Worm (Caenorhabditis elegans) whole organism, L2 larva: ENCODE measurements around the gene sulp-4.

Experiments
- C34F6.9 ChIP-seq: fragments of 150-350 bp; optimal IDR thresholded peaks from 2 replicates; lab custom pipeline; 2014; ENCODE audit warnings: missing biosample characterization, missing genetic modification characterization
- F13H6.1 ChIP-seq: sonication (generic microtip); optimal IDR thresholded peaks from 2 replicates; lab custom pipeline; 2016; ENCODE audit warnings: missing genetic modification characterization, missing compliant biosample characterization
- ZK546.5 ChIP-seq: sonication (generic microtip); optimal IDR thresholded peaks from 2 replicates; lab custom pipeline; 2017; ENCODE audit warnings: missing biosample characterization, missing genetic modification characterization
- alr-1 ChIP-seq: fragments of 150-350 bp; optimal IDR thresholded peaks from 2 replicates; lab custom pipeline; 2014; ENCODE audit warnings: missing biosample characterization, missing genetic modification characterization
- aly-2 ChIP-seq: fragments of 150-350 bp; optimal IDR thresholded peaks from 2 replicates; lab custom pipeline; 2014; ENCODE audit warnings: missing biosample characterization, missing genetic modification characterization
- ama-1 ChIP-seq: fragments of 150-350 bp; optimal IDR thresholded peaks from 2 replicates; lab custom pipeline; 2018; ENCODE audit warnings: inconsistent platforms
- blmp-1 ChIP-seq: sonication (generic microtip); optimal IDR thresholded peaks from 2 replicates; lab custom pipeline; 2017; ENCODE audit warnings: missing genetic modification characterization, mild to moderate bottlenecking, missing compliant biosample characterization, antibody characterized with exemption, moderate library complexity; ENCODE audit not compliant: insufficient read depth
- ceh-82 ChIP-seq: fragments of 150-350 bp; optimal IDR thresholded peaks from 2 replicates; lab custom pipeline; 2014; ENCODE audit warnings: missing biosample characterization, missing genetic modification characterization
- crh-2 ChIP-seq: sonication (generic microtip); optimal IDR thresholded peaks from 2 replicates; lab custom pipeline; 2017; ENCODE audit warnings: missing biosample characterization, missing genetic modification characterization
- egl-27 ChIP-seq: sonication (generic microtip); optimal IDR thresholded peaks from 3 replicates; lab custom pipeline; 2017; ENCODE audit warnings: missing biosample characterization, missing genetic modification reagents, missing genetic modification characterization
- elt-1 ChIP-seq: fragments of 150-350 bp; optimal IDR thresholded peaks from 2 replicates; lab custom pipeline; 2014; ENCODE audit warnings: missing biosample characterization, missing genetic modification characterization
- fos-1 ChIP-seq: fragments of 150-350 bp; optimal IDR thresholded peaks from 2 replicates; lab custom pipeline; 2014; ENCODE audit warnings: missing biosample characterization, missing genetic modification characterization
- gmeb-1 ChIP-seq: fragments of 150-350 bp; optimal IDR thresholded peaks from 2 replicates; lab custom pipeline; 2014; ENCODE audit warnings: missing biosample characterization, missing genetic modification characterization
- lin-11 ChIP-seq: fragments of 150-350 bp; sonication (generic microtip); optimal IDR thresholded peaks from 2 replicates; lab custom pipeline; 2014; ENCODE audit warnings: missing biosample characterization, missing genetic modification characterization, inconsistent platforms, mixed read lengths
- lin-13 ChIP-seq: fragments of 150-350 bp; optimal IDR thresholded peaks from 2 replicates; lab custom pipeline; 2014; ENCODE audit warnings: missing biosample characterization, missing genetic modification reagents, missing genetic modification characterization
- lin-39 ChIP-seq: fragments of 150-350 bp; optimal IDR thresholded peaks from 2 replicates; lab custom pipeline; 2014; ENCODE audit warnings: missing biosample characterization, missing genetic modification reagents, missing genetic modification characterization
- lsy-2 ChIP-seq, 2 experiments: fragments of 150-350 bp in 1 of 2; sonication (generic microtip) in 1 of 2; optimal IDR thresholded peaks; 2 replicates each; lab custom pipeline; 2014 to 2017; ENCODE audit warnings: missing biosample characterization in 2 of 2, missing genetic modification characterization in 2 of 2
- mbf-1 ChIP-seq: sonication (generic microtip); optimal IDR thresholded peaks from 2 replicates; lab custom pipeline; 2017; ENCODE audit warnings: missing biosample characterization, missing genetic modification characterization
- mdl-1 ChIP-seq, 2 experiments: fragments of 150-350 bp in 1 of 2; sonication (generic microtip) in 1 of 2; optimal IDR thresholded peaks; 2 replicates each; lab custom pipeline; 2017; ENCODE audit warnings: missing biosample characterization in 2 of 2, missing genetic modification characterization in 2 of 2
- nhr-10 ChIP-seq: sonication (generic microtip); optimal IDR thresholded peaks from 2 replicates; lab custom pipeline; 2017; ENCODE audit warnings: missing biosample characterization, missing genetic modification characterization
- nhr-11 ChIP-seq: fragments of 150-350 bp; optimal IDR thresholded peaks from 2 replicates; lab custom pipeline; 2014; ENCODE audit warnings: missing biosample characterization, missing genetic modification characterization
- nhr-21 ChIP-seq: fragments of 150-350 bp; optimal IDR thresholded peaks from 2 replicates; lab custom pipeline; 2014; ENCODE audit warnings: missing biosample characterization, missing genetic modification characterization
- nhr-23 ChIP-seq: fragments of 150-350 bp; optimal IDR thresholded peaks from 2 replicates; lab custom pipeline; 2014; ENCODE audit warnings: missing biosample characterization, missing genetic modification reagents, missing genetic modification characterization
- nhr-237 ChIP-seq: fragments of 150-350 bp; optimal IDR thresholded peaks from 2 replicates; lab custom pipeline; 2014; ENCODE audit warnings: missing biosample characterization, missing genetic modification characterization
- nhr-25 ChIP-seq: fragments of 150-350 bp; sonication (generic microtip); optimal IDR thresholded peaks from 3 replicates; lab custom pipeline; 2014; ENCODE audit warnings: missing biosample characterization, missing genetic modification characterization
- peb-1 ChIP-seq: fragments of 150-350 bp; optimal IDR thresholded peaks from 2 replicates; lab custom pipeline; 2014; ENCODE audit warnings: missing biosample characterization, missing genetic modification characterization
- sem-4 ChIP-seq: fragments of 150-350 bp; optimal IDR thresholded peaks from 2 replicates; lab custom pipeline; 2014; ENCODE audit warnings: missing biosample characterization, missing genetic modification reagents, missing genetic modification characterization
- skn-1 ChIP-seq: sonication (generic microtip); optimal IDR thresholded peaks from 2 replicates; lab custom pipeline; 2017; ENCODE audit warnings: missing biosample characterization, missing genetic modification characterization
- sma-3 ChIP-seq: sonication (generic microtip); optimal IDR thresholded peaks from 2 replicates; lab custom pipeline; 2016; ENCODE audit warnings: missing genetic modification reagents, missing genetic modification characterization, missing compliant biosample characterization
- sma-9 ChIP-seq, 2 experiments: fragments of 150-350 bp in 1 of 2; sonication (generic microtip) in 1 of 2; optimal IDR thresholded peaks; 2 replicates each; lab custom pipeline; 2014 to 2016; ENCODE audit warnings: missing genetic modification characterization in 2 of 2, mild to moderate bottlenecking in 1 of 2, missing biosample characterization in 1 of 2, missing compliant biosample characterization in 1 of 2, missing genetic modification reagents in 1 of 2, moderate library complexity in 1 of 2
- snpc-4 ChIP-seq: fragments of 150-350 bp; optimal IDR thresholded peaks from 2 replicates; lab custom pipeline; 2014; ENCODE audit warnings: missing biosample characterization, missing genetic modification characterization
- unc-55 ChIP-seq: fragments of 150-350 bp; sonication (generic microtip); optimal IDR thresholded peaks from 3 replicates; lab custom pipeline; 2014; ENCODE audit warnings: missing biosample characterization, missing genetic modification reagents, missing genetic modification characterization
- zag-1 ChIP-seq: fragments of 150-350 bp; optimal IDR thresholded peaks from 2 replicates; lab custom pipeline; 2014; ENCODE audit warnings: missing biosample characterization, missing genetic modification characterization
- ztf-1 ChIP-seq: fragments of 200-800 bp; sonication (Bioruptor generic); conservative IDR thresholded peaks from 2 replicates; pipeline ENCODE4 v1.3.6; 2022; ENCODE audit warnings: missing genetic modification characterization, missing compliant biosample characterization
- ztf-4 ChIP-seq: fragments of 150-350 bp; optimal IDR thresholded peaks from 2 replicates; lab custom pipeline; 2014; ENCODE audit warnings: missing biosample characterization, missing genetic modification characterization

sulp-4 gene

ce11 chrV:11857756-11858155, 17.4 kb upstream of the sulp-4 start:
- TF ChIP-seq lsy-2 (tag; optimal IDR thresholded peaks at IDR 0.05; lab: Kevin White, UChicago) = no peak
- TF ChIP-seq gmeb-1 (tag; lab: Kevin White, UChicago) = no peak
- TF ChIP-seq nhr-25 (tag; lab: Kevin White, UChicago) = peak; percentile 77
- TF ChIP-seq ztf-4 = no peak
- peak; percentile 43 for TF ChIP-seq sma-9 (GFP tag; optimal IDR thresholded peaks at IDR 0.05; lab: Kevin White, UChicago)
- TF ChIP-seq sma-9 (tag; optimal IDR thresholded peaks at IDR 0.05; lab: Kevin White, UChicago) = no peak
- TF ChIP-seq mbf-1 (tag; lab: Kevin White, UChicago) = no peak
- no peak for TF ChIP-seq ama-1 (lab: Kevin White, UChicago)
- no peak for TF ChIP-seq crh-2
- TF ChIP-seq snpc-4 = no peak
- TF ChIP-seq nhr-237 = no peak
- no peak for TF ChIP-seq C34F6.9
- no peak for TF ChIP-seq zag-1
- TF ChIP-seq nhr-11 (tag; lab: Kevin White, UChicago) = no peak
- TF ChIP-seq unc-55 (GFP tag; lab: Kevin White, UChicago) = no peak
- TF ChIP-seq lin-11 (tag; lab: Kevin White, UChicago) = no peak
- TF ChIP-seq, all 48 proteins: peak for 2

ce11 chrV:11858299-11858698, 16.9 kb upstream of the sulp-4 start:
- TF ChIP-seq nhr-11 (tag; lab: Kevin White, UChicago) (no peak), sma-9 (GFP tag; optimal IDR thresholded peaks at IDR 0.05; lab: Kevin White, UChicago) (peak; percentile 29), sma-9 (tag; optimal IDR thresholded peaks at IDR 0.05; lab: Kevin White, UChicago) (no peak), lin-13 (GFP tag; lab: Kevin White, UChicago) (no peak), ZK546.5 (tag; lab: Kevin White, UChicago) (no peak)

- TF ChIP-seq lin-39 (tag; lab: Kevin White, UChicago) (no peak), elt-1 (tag; lab: Kevin White, UChicago) (no peak), peb-1 (no peak), mbf-1 (tag; lab: Kevin White, UChicago) (no peak), lsy-2 (tag; optimal IDR thresholded peaks at IDR 0.05; lab: Kevin White, UChicago) (peak in 1 of 2 experiments; percentile 48), blmp-1 (tag; lab: Kevin White, UChicago) (peak; percentile 87), nhr-10 (no peak), mdl-1 (tag; optimal IDR thresholded peaks at IDR 0.05; lab: Kevin White, UChicago) (peak; percentile 52 to 84), nhr-25 (tag; lab: Kevin White, UChicago) (peak; percentile 90), F13H6.1 (tag; lab: Kevin White, UChicago) (peak; percentile 57), nhr-237 (no peak), sma-9 (GFP tag; optimal IDR thresholded peaks at IDR 0.05; lab: Kevin White, UChicago) (peak; percentile 91), sma-9 (tag; optimal IDR thresholded peaks at IDR 0.05; lab: Kevin White, UChicago) (no peak), sma-3 (GFP tag; lab: Kevin White, UChicago) (peak; percentile 79), lin-11 (tag; lab: Kevin White, UChicago) (no peak), nhr-11 (tag; lab: Kevin White, UChicago) (no peak), ceh-82 (no peak), unc-55 (GFP tag; lab: Kevin White, UChicago) (no peak), egl-27 (tag; lab: Kevin White, UChicago) (peak; percentile 69), skn-1 (tag; lab: Kevin White, UChicago) (no peak), fos-1 (tag; lab: Kevin White, UChicago) (peak; percentile 96), alr-1 (tag; lab: Kevin White, UChicago) (no peak), nhr-23 (tag; lab: Kevin White, UChicago) (no peak), nhr-21 (tag; lab: Kevin White, UChicago) (peak; percentile 94), aly-2 (tag; lab: Kevin White, UChicago) (no peak)
Measured at ce11 chrV:11859082-11859858, 15.9 kb upstream of the sulp-4 start.

ce11 chrV:11860375-11860774, 14.8 kb upstream of the sulp-4 start, which contains the start of gene R13H4.5:
Gene R13H4.5 (plus strand): TSS chrV:11860675.
- TF ChIP-seq ztf-1 (GFP tag; lab: Robert Waterston, UW) = 0 out of 2 replicates have a peak, but pooled peaks have one; percentile 35
- TF ChIP-seq sma-3 (GFP tag; lab: Kevin White, UChicago) = no peak
- no peak for TF ChIP-seq zag-1
- no peak for TF ChIP-seq sem-4
- TF ChIP-seq C34F6.9 = no peak
- peak; percentile 19 for TF ChIP-seq unc-55 (GFP tag; lab: Kevin White, UChicago)
